Worm (Caenorhabditis elegans) whole organism, L4 larva: ENCODE results near the gene C50D2.6.

Experiments
- Y48G9A.11 ChIP-seq: fragments of 200-800 bp; sonication (Bioruptor generic); IDR thresholded peaks from 2 replicates; pipeline ENCODE4 v1.3.6; 2022; ENCODE audit warnings: missing genetic modification reagents, missing genetic modification characterization, missing compliant biosample characterization
- ZK337.2 ChIP-seq: fragments of 200-800 bp; sonication (Bioruptor generic); IDR thresholded peaks from 2 replicates; pipeline ENCODE4 v1.3.6; 2022; ENCODE audit warnings: missing genetic modification reagents, missing genetic modification characterization, missing compliant biosample characterization
- attf-4 ChIP-seq: sonication (generic microtip); optimal IDR thresholded peaks from 3 replicates; lab custom pipeline; 2017; ENCODE audit warnings: missing biosample characterization, missing genetic modification characterization
- dmd-9 ChIP-seq: fragments of 200-800 bp; sonication (Bioruptor generic); IDR thresholded peaks from 2 replicates; pipeline ENCODE4 v1.3.6; 2022; ENCODE audit warnings: missing genetic modification reagents, missing genetic modification characterization, missing compliant biosample characterization
- lin-39 ChIP-seq: fragments of 150-350 bp; optimal IDR thresholded peaks from 2 replicates; lab custom pipeline; 2014; ENCODE audit warnings: missing biosample characterization, missing genetic modification reagents, missing genetic modification characterization
- lsy-2 ChIP-seq, 2 experiments: fragments of 150-350 bp in 1 of 2; sonication (generic microtip) in 1 of 2; optimal IDR thresholded peaks; 2 replicates each; lab custom pipeline; 2014 to 2017; ENCODE audit warnings: missing biosample characterization in 2 of 2, missing genetic modification characterization in 2 of 2
- nhr-76 ChIP-seq: fragments of 150-350 bp; optimal IDR thresholded peaks from 2 replicates; lab custom pipeline; 2014; ENCODE audit warnings: missing biosample characterization, missing genetic modification characterization
- php-3 ChIP-seq: fragments of 200-800 bp; sonication (Bioruptor generic); IDR thresholded peaks from 2 replicates; pipeline ENCODE4 v1.3.6; 2022; ENCODE audit warnings: missing genetic modification reagents, missing genetic modification characterization, missing compliant biosample characterization
- skn-1 ChIP-seq: fragments of 150-350 bp; optimal IDR thresholded peaks from 2 replicates; lab custom pipeline; 2014; ENCODE audit warnings: missing biosample characterization, missing genetic modification characterization
- unc-62 ChIP-seq, 3 experiments: fragments of 150-350 bp in 1 of 3; sonication (generic microtip); optimal IDR thresholded peaks in 2 of 3; peaks in 1 of 3; 1 replicate in 1 of 3; 2 replicates in 2 of 3; lab custom pipeline; 2014 to 2017; ENCODE audit warnings: missing biosample characterization in 3 of 3, missing genetic modification characterization in 3 of 3, missing genetic modification reagents in 3 of 3, missing genotype in 1 of 3
- vab-7 ChIP-seq: fragments of 200-800 bp; sonication (Bioruptor generic); IDR thresholded peaks from 2 replicates; pipeline ENCODE4 v1.3.6; 2022; ENCODE audit warnings: missing genetic modification reagents, missing genetic modification characterization, missing compliant biosample characterization
- zag-1 ChIP-seq: fragments of 150-350 bp; optimal IDR thresholded peaks from 2 replicates; lab custom pipeline; 2014; ENCODE audit warnings: missing biosample characterization, missing genetic modification characterization

ce11 chrII:129770-130169, 45.5 kb downstream of the C50D2.6 start:
- TF ChIP-seq lin-39 (no peak), nhr-76 (tag; lab: Kevin White, UChicago) (no peak), attf-4 (tag; lab: Kevin White, UChicago) (no peak), dmd-9 (GFP tag; lab: Robert Waterston, UW) (no peak), skn-1 (tag; lab: Kevin White, UChicago) (no peak), php-3 (GFP tag; lab: Robert Waterston, UW) (no peak), vab-7 (GFP tag; lab: Robert Waterston, UW) (no peak), unc-62 (GFP tag; optimal IDR thresholded peaks at IDR 0.05 in 1 of 2; lab: Kevin White, UChicago) (no peak), unc-62 (tag; optimal IDR thresholded peaks at IDR 0.05; lab: Kevin White, UChicago) (no peak), Y48G9A.11 (no peak), ZK337.2 (GFP tag; lab: Robert Waterston, UW) (no peak), lsy-2 (tag; optimal IDR thresholded peaks at IDR 0.05; lab: Kevin White, UChicago) (no peak), zag-1 (tag; lab: Kevin White, UChicago) (no peak)
